Worm (Caenorhabditis elegans) whole organism, late embryonic: ENCODE data around the gene C55B6.5.

Experiments used
- C08G9.2 ChIP-seq: sonication (generic microtip); optimal IDR thresholded peaks from 2 replicates; lab custom pipeline; 2016; ENCODE audit warnings: mild to moderate bottlenecking, missing genetic modification characterization, moderate library complexity, missing compliant biosample characterization
- C38D4.7 ChIP-seq: fragments of 200-800 bp; sonication (Bioruptor generic); optimal IDR thresholded peaks from 2 replicates; lab custom pipeline; 2018; ENCODE audit warnings: mild to moderate bottlenecking, missing genetic modification characterization, moderate library complexity, missing compliant biosample characterization
- F13H6.1 ChIP-seq: sonication (generic microtip); optimal IDR thresholded peaks from 2 replicates; lab custom pipeline; 2016; ENCODE audit warnings: missing genetic modification characterization, missing compliant biosample characterization
- K02D7.2 ChIP-seq: sonication (generic microtip); optimal IDR thresholded peaks from 2 replicates; lab custom pipeline; 2017; ENCODE audit warnings: mild to moderate bottlenecking, missing genetic modification characterization, missing compliant biosample characterization
- K09A11.1 ChIP-seq: sonication (generic microtip); optimal IDR thresholded peaks from 2 replicates; lab custom pipeline; 2017; ENCODE audit warnings: antibody characterized with exemption, mild to moderate bottlenecking, missing genetic modification characterization, missing compliant biosample characterization; ENCODE audit not compliant: insufficient read depth
- T23F11.4 ChIP-seq: fragments of 200-800 bp; sonication (Bioruptor generic); optimal IDR thresholded peaks from 2 replicates; lab custom pipeline; 2018; ENCODE audit warnings: mild to moderate bottlenecking, missing genetic modification characterization, missing compliant biosample characterization
- Y22D7AL.16 ChIP-seq: sonication (generic microtip); optimal IDR thresholded peaks from 2 replicates; lab custom pipeline; 2016; ENCODE audit warnings: missing genetic modification characterization, missing compliant biosample characterization
- ahr-1 ChIP-seq: sonication (generic microtip); optimal IDR thresholded peaks from 2 replicates; lab custom pipeline; 2016; ENCODE audit warnings: missing genetic modification characterization, missing compliant biosample characterization
- ceh-14 ChIP-seq: sonication (generic microtip); optimal IDR thresholded peaks from 2 replicates; lab custom pipeline; 2016; ENCODE audit warnings: missing genotype, missing genetic modification characterization, missing compliant biosample characterization
- ceh-18 ChIP-seq: sonication (generic microtip); optimal IDR thresholded peaks from 2 replicates; lab custom pipeline; 2016; ENCODE audit warnings: missing genetic modification characterization, missing compliant biosample characterization
- ceh-19 ChIP-seq: fragments of 200-800 bp; sonication (Bioruptor generic); optimal IDR thresholded peaks from 2 replicates; lab custom pipeline; 2018; ENCODE audit warnings: mild to moderate bottlenecking, missing genetic modification characterization, missing compliant biosample characterization
- ceh-2 ChIP-seq: sonication (generic microtip); optimal IDR thresholded peaks from 2 replicates; lab custom pipeline; 2016; ENCODE audit warnings: missing genotype, missing genetic modification characterization, missing compliant biosample characterization
- ceh-22 ChIP-seq: sonication (generic microtip); optimal IDR thresholded peaks from 2 replicates; lab custom pipeline; 2017; ENCODE audit warnings: missing biosample characterization, missing genetic modification characterization
- ceh-24 ChIP-seq: sonication (generic microtip); optimal IDR thresholded peaks from 2 replicates; lab custom pipeline; 2016; ENCODE audit warnings: mild to moderate bottlenecking, missing genetic modification characterization, missing compliant biosample characterization
- ceh-31 ChIP-seq: sonication (generic microtip); optimal IDR thresholded peaks from 2 replicates; lab custom pipeline; 2016; ENCODE audit warnings: missing genetic modification characterization, missing compliant biosample characterization
- ceh-34 ChIP-seq: sonication (generic microtip); optimal IDR thresholded peaks from 2 replicates; lab custom pipeline; 2016; ENCODE audit warnings: mild to moderate bottlenecking, missing genetic modification characterization, missing compliant biosample characterization
- ceh-45 ChIP-seq: fragments of 200-800 bp; sonication (Bioruptor generic); IDR thresholded peaks from 2 replicates; pipeline ENCODE4 v1.3.6; 2022; ENCODE audit warnings: missing genetic modification reagents, missing genetic modification characterization, missing compliant biosample characterization
- ceh-48 ChIP-seq: sonication (generic microtip); optimal IDR thresholded peaks from 2 replicates; lab custom pipeline; 2016; ENCODE audit warnings: missing genetic modification characterization, inconsistent platforms, missing compliant biosample characterization
- ceh-6 ChIP-seq: fragments of 200-800 bp; sonication (Bioruptor generic); optimal IDR thresholded peaks from 2 replicates; lab custom pipeline; 2018; ENCODE audit warnings: mild to moderate bottlenecking, missing genetic modification characterization, missing compliant biosample characterization
- ceh-9 ChIP-seq: sonication (generic microtip); optimal IDR thresholded peaks from 2 replicates; lab custom pipeline; 2016; ENCODE audit warnings: mild to moderate bottlenecking, missing genetic modification characterization, inconsistent platforms, missing compliant biosample characterization
- che-1 ChIP-seq: sonication (generic microtip); optimal IDR thresholded peaks from 2 replicates; lab custom pipeline; 2016; ENCODE audit warnings: mild to moderate bottlenecking, missing genetic modification characterization, missing compliant biosample characterization
- dmd-4 ChIP-seq: sonication (generic microtip); optimal IDR thresholded peaks from 2 replicates; lab custom pipeline; 2016; ENCODE audit warnings: borderline replicate concordance, missing genetic modification characterization, missing compliant biosample characterization
- elt-2 ChIP-seq: sonication (generic microtip); optimal IDR thresholded peaks from 2 replicates; lab custom pipeline; 2016; ENCODE audit warnings: missing genetic modification reagents, missing genetic modification characterization, missing compliant biosample characterization
- elt-4 ChIP-seq: sonication (generic microtip); optimal IDR thresholded peaks from 2 replicates; lab custom pipeline; 2016; ENCODE audit warnings: missing genetic modification characterization, missing compliant biosample characterization
- ets-4 ChIP-seq: sonication (generic microtip); optimal IDR thresholded peaks from 2 replicates; lab custom pipeline; 2016; ENCODE audit warnings: missing genetic modification characterization, missing compliant biosample characterization
- eyg-1 ChIP-seq: sonication (generic microtip); optimal IDR thresholded peaks from 2 replicates; lab custom pipeline; 2016; ENCODE audit warnings: missing genotype, missing genetic modification characterization, missing compliant biosample characterization
- fax-1 ChIP-seq: sonication (generic microtip); optimal IDR thresholded peaks from 2 replicates; lab custom pipeline; 2016; ENCODE audit warnings: missing genotype, missing genetic modification characterization, missing compliant biosample characterization
- fkh-10 ChIP-seq: fragments of 150-350 bp; optimal IDR thresholded peaks from 2 replicates; lab custom pipeline; 2014; ENCODE audit warnings: missing biosample characterization, missing genetic modification reagents, missing genetic modification characterization
- hlh-30 ChIP-seq: sonication (generic microtip); optimal IDR thresholded peaks from 2 replicates; lab custom pipeline; 2017; ENCODE audit warnings: antibody characterized with exemption, missing genetic modification characterization, missing compliant biosample characterization; ENCODE audit not compliant: insufficient read depth
- hlh-6 ChIP-seq: sonication (generic microtip); optimal IDR thresholded peaks from 2 replicates; lab custom pipeline; 2016; ENCODE audit warnings: missing genotype, missing genetic modification characterization, missing compliant biosample characterization
- hlh-8 ChIP-seq: sonication (generic microtip); optimal IDR thresholded peaks from 2 replicates; lab custom pipeline; 2016; ENCODE audit warnings: missing genotype, missing genetic modification characterization, missing compliant biosample characterization
- mec-3 ChIP-seq: sonication (generic microtip); optimal IDR thresholded peaks from 2 replicates; lab custom pipeline; 2016; ENCODE audit warnings: borderline replicate concordance, missing genetic modification characterization, missing compliant biosample characterization
- nfya-1 ChIP-seq: sonication (generic microtip); optimal IDR thresholded peaks from 2 replicates; lab custom pipeline; 2017; ENCODE audit warnings: missing genetic modification characterization, mild to moderate bottlenecking, missing compliant biosample characterization, antibody characterized with exemption, moderate library complexity
- nhr-232 ChIP-seq: sonication (generic microtip); optimal IDR thresholded peaks from 2 replicates; lab custom pipeline; 2016; ENCODE audit warnings: missing genetic modification characterization, missing compliant biosample characterization
- odd-2 ChIP-seq: sonication (generic microtip); optimal IDR thresholded peaks from 2 replicates; lab custom pipeline; 2017; ENCODE audit warnings: antibody characterized with exemption, mild to moderate bottlenecking, missing genetic modification characterization, missing compliant biosample characterization
- pat-9 ChIP-seq: fragments of 200-800 bp; sonication (Bioruptor generic); optimal IDR thresholded peaks from 2 replicates; lab custom pipeline; 2018; ENCODE audit warnings: mild to moderate bottlenecking, missing genetic modification characterization, moderate library complexity, missing compliant biosample characterization
- pax-1 ChIP-seq: fragments of 150-350 bp; optimal IDR thresholded peaks from 2 replicates; lab custom pipeline; 2014; ENCODE audit warnings: missing biosample characterization, missing genetic modification characterization
- pha-2 ChIP-seq: sonication (generic microtip); optimal IDR thresholded peaks from 2 replicates; lab custom pipeline; 2017; ENCODE audit warnings: mild to moderate bottlenecking, missing genetic modification characterization, missing compliant biosample characterization
- pha-4 ChIP-seq: fragments of 150-350 bp; optimal IDR thresholded peaks from 2 replicates; lab custom pipeline; 2018; ENCODE audit warnings: missing biosample characterization, missing genetic modification reagents, missing genetic modification characterization
- pqm-1 ChIP-seq: sonication (generic microtip); optimal IDR thresholded peaks from 2 replicates; lab custom pipeline; 2016; ENCODE audit warnings: missing genetic modification characterization, missing compliant biosample characterization
- pros-1 ChIP-seq: fragments of 150-350 bp; optimal IDR thresholded peaks from 2 replicates; lab custom pipeline; 2014; ENCODE audit warnings: missing biosample characterization, missing genetic modification reagents, missing genetic modification characterization
- rnt-1 ChIP-seq: sonication (generic microtip); optimal IDR thresholded peaks from 2 replicates; lab custom pipeline; 2016; ENCODE audit warnings: missing genetic modification characterization, missing compliant biosample characterization
- sdc-2 ChIP-seq: sonication (generic microtip); optimal IDR thresholded peaks from 2 replicates; lab custom pipeline; 2016; ENCODE audit warnings: missing genotype, missing genetic modification characterization, missing compliant biosample characterization
- sox-4 ChIP-seq: sonication (generic microtip); optimal IDR thresholded peaks from 2 replicates; lab custom pipeline; 2017; ENCODE audit warnings: mild to moderate bottlenecking, missing genetic modification characterization, inconsistent platforms, missing compliant biosample characterization
- syd-9 ChIP-seq: sonication (generic microtip); optimal IDR thresholded peaks from 2 replicates; lab custom pipeline; 2016; ENCODE audit warnings: mild to moderate bottlenecking, missing genetic modification characterization, moderate library complexity, missing compliant biosample characterization
- tbx-2 ChIP-seq: sonication (generic microtip); optimal IDR thresholded peaks from 2 replicates; lab custom pipeline; 2016; ENCODE audit warnings: missing genetic modification characterization, missing compliant biosample characterization
- tbx-7 ChIP-seq: sonication (generic microtip); optimal IDR thresholded peaks from 2 replicates; lab custom pipeline; 2016; ENCODE audit warnings: missing genotype, missing genetic modification characterization, missing compliant biosample characterization
- unc-3 ChIP-seq, 2 experiments: fragments of 200-800 bp in 1 of 2; sonication (Bioruptor generic) in 1 of 2; sonication (generic microtip) in 1 of 2; conservative IDR thresholded peaks in 1 of 2; optimal IDR thresholded peaks in 1 of 2; 2 replicates each; pipeline versions ENCODE4 v1.3.6 to Lab custom; 2016 to 2022; ENCODE audit warnings: missing compliant biosample characterization in 2 of 2, missing genetic modification characterization in 2 of 2, missing genetic modification reagents in 1 of 2
- unc-42 ChIP-seq: sonication (generic microtip); optimal IDR thresholded peaks from 2 replicates; lab custom pipeline; 2016; ENCODE audit warnings: missing genotype, missing genetic modification characterization, missing compliant biosample characterization
- unc-55 ChIP-seq: sonication (generic microtip); optimal IDR thresholded peaks from 2 replicates; lab custom pipeline; 2017; ENCODE audit warnings: missing biosample characterization, missing genetic modification reagents, missing genetic modification characterization
- unc-86 ChIP-seq: sonication (generic microtip); optimal IDR thresholded peaks from 2 replicates; lab custom pipeline; 2016; ENCODE audit warnings: missing genetic modification characterization, missing compliant biosample characterization
- zip-5 ChIP-seq: sonication (generic microtip); optimal IDR thresholded peaks from 2 replicates; lab custom pipeline; 2016; ENCODE audit warnings: missing genetic modification characterization, missing compliant biosample characterization
- ztf-16 ChIP-seq: sonication (generic microtip); optimal IDR thresholded peaks from 2 replicates; lab custom pipeline; 2017; ENCODE audit warnings: missing genetic modification characterization, missing compliant biosample characterization

Gene C55B6.5

DNA sequence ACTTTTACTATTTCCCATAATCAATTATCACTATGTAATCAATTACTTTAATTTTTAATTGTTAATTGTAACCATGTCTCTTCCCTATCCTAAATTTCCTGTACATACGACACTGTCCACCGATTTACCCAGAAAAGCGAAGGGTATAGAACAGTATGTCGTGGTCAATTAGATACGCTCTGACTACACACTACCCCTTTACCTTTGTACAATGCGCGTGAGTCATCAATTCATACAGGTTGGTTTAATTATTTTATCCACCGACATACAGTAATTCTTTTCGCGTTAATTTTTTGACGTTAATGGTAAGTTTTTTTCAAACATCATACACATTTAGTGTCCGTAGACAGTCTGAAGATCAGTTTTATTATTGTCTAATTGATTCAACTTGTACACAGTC is 23.5 kb downstream of the C55B6.5 start:
- TF ChIP-seq ceh-19 (GFP tag; lab: Kevin White, UChicago) (no peak), che-1 (tag; lab: Kevin White, UChicago) (no peak), ceh-45 (GFP tag; lab: Robert Waterston, UW) (no peak), hlh-8 (tag; lab: Kevin White, UChicago) (no peak), tbx-7 (tag; lab: Kevin White, UChicago) (no peak), unc-86 (no peak), unc-3 (GFP tag; conservative IDR thresholded peaks at IDR 0.05; lab: Robert Waterston, UW) (no peak), unc-3 (tag; optimal IDR thresholded peaks at IDR 0.05; lab: Kevin White, UChicago) (no peak), ets-4 (tag; lab: Kevin White, UChicago) (peak; percentile 2), fax-1 (tag; lab: Kevin White, UChicago) (no peak), nfya-1 (peak; percentile 26), C38D4.7 (GFP tag; lab: Kevin White, UChicago) (no peak), eyg-1 (tag; lab: Kevin White, UChicago) (no peak), pqm-1 (tag; lab: Kevin White, UChicago) (no peak), ztf-16 (tag; lab: Kevin White, UChicago) (no peak), mec-3 (no peak), odd-2 (tag; lab: Kevin White, UChicago) (no peak), syd-9 (no peak), hlh-6 (tag; lab: Kevin White, UChicago) (no peak), ceh-22 (tag; lab: Kevin White, UChicago) (no peak), elt-4 (tag; lab: Kevin White, UChicago) (no peak), ceh-14 (tag; lab: Kevin White, UChicago) (no peak), ceh-34 (tag; lab: Kevin White, UChicago) (peak; percentile 6), ceh-9 (tag; lab: Kevin White, UChicago) (no peak), hlh-30 (no peak), F13H6.1 (tag; lab: Kevin White, UChicago) (no peak), ceh-31 (tag; lab: Kevin White, UChicago) (peak; percentile 68), pat-9 (no peak), pros-1 (tag; lab: Kevin White, UChicago) (no peak), unc-42 (tag; lab: Kevin White, UChicago) (no peak), ahr-1 (tag; lab: Kevin White, UChicago) (no peak), ceh-24 (tag; lab: Kevin White, UChicago) (no peak), sdc-2 (tag; lab: Kevin White, UChicago) (peak; percentile 98), ceh-6 (GFP tag; lab: Kevin White, UChicago) (no peak), nhr-232 (tag; lab: Kevin White, UChicago) (no peak), K09A11.1 (tag; lab: Kevin White, UChicago) (no peak), K02D7.2 (tag; lab: Kevin White, UChicago) (no peak), tbx-2 (tag; lab: Kevin White, UChicago) (no peak), ceh-48 (tag; lab: Kevin White, UChicago) (no peak), pax-1 (tag; lab: Kevin White, UChicago) (no peak), elt-2 (tag; lab: Kevin White, UChicago) (peak; percentile 32), sox-4 (tag; lab: Kevin White, UChicago) (no peak), Y22D7AL.16 (tag; lab: Kevin White, UChicago) (no peak), pha-2 (tag; lab: Kevin White, UChicago) (no peak), C08G9.2 (tag; lab: Kevin White, UChicago) (no peak), fkh-10 (no peak), dmd-4 (no peak), ceh-2 (tag; lab: Kevin White, UChicago) (no peak), unc-55 (no peak), ceh-18 (peak; percentile 8), zip-5 (no peak), pha-4 (tag; lab: Kevin White, UChicago) (no peak), T23F11.4 (GFP tag; lab: Kevin White, UChicago) (no peak), rnt-1 (tag; lab: Kevin White, UChicago) (no peak)
